Worm (Caenorhabditis elegans): ENCODE results near the gene msrp-4.
"Not testable (repeated sequence)": the region's sequence is repeated elsewhere in the genome, so short reads cannot be mapped to it uniquely, and the experiment has no call there.

msrp-4 gene

ce11 chrII:850567-850966 is 27.9 kb upstream of the msrp-4 start, which contains the start of gene F28A10.5:
F28A10.5 (minus strand) TSS chrII:850667.
- not testable (repeated sequence) for TF ChIP-seq tbx-2, syd-9, pha-2 (tag; optimal IDR thresholded peaks at IDR 0.05)

- TF ChIP-seq ceh-6 (GFP tag; optimal IDR thresholded peaks at IDR 0.05), result no peak
- TF ChIP-seq hlh-30 (tag; optimal IDR thresholded peaks at IDR 0.05; ENCODE audit: insufficient read depth), result peak; percentile 35
- no peak for TF ChIP-seq gmeb-2 (tag; optimal IDR thresholded peaks at IDR 0.05)
- no peak for TF ChIP-seq C38D4.7 (GFP tag; optimal IDR thresholded peaks at IDR 0.05)
- peak; percentile 43 for TF ChIP-seq nfya-1 (tag; optimal IDR thresholded peaks at IDR 0.05)
- no peak for TF ChIP-seq ceh-22 (tag; optimal IDR thresholded peaks at IDR 0.05)
- no peak for TF ChIP-seq ceh-48 (tag; optimal IDR thresholded peaks at IDR 0.05)
- no peak for TF ChIP-seq che-1 (tag; optimal IDR thresholded peaks at IDR 0.05)
- TF ChIP-seq ceh-18 (tag; optimal IDR thresholded peaks at IDR 0.05), result peak; percentile 10
- peak; percentile 81 for TF ChIP-seq unc-55 (GFP tag; optimal IDR thresholded peaks at IDR 0.05)
Observed at ce11 chrII:848519-848918, 25.9 kb upstream of the msrp-4 start, which contains the start of the genes acdh-9 and F28A10.13. acdh-9 (minus strand) TSS chrII:848603. F28A10.13 (plus strand) TSS chrII:848812.

ce11 chrII:845618-846017 is 23.0 kb upstream of the msrp-4 start, which contains the start of gene F28A10.7:
F28A10.7 (minus strand) TSS chrII:845718.
- no peak for TF ChIP-seq rnt-1 (tag; optimal IDR thresholded peaks at IDR 0.05)

- TF ChIP-seq nhr-232 (tag; optimal IDR thresholded peaks at IDR 0.05) (no peak), hlh-15 (tag; optimal IDR thresholded peaks at IDR 0.05) (no peak), hlh-6 (tag; optimal IDR thresholded peaks at IDR 0.05) (no peak), sox-2 (GFP tag; IDR thresholded peaks at IDR 0.05) (no peak), fkh-10 (GFP tag; optimal IDR thresholded peaks at IDR 0.05) (no peak), fkh-6 (tag; optimal IDR thresholded peaks at IDR 0.05) (no peak), zip-5 (tag; optimal IDR thresholded peaks at IDR 0.05) (no peak), pat-9 (tag; optimal IDR thresholded peaks at IDR 0.05) (no peak), tbx-2 (tag; optimal IDR thresholded peaks at IDR 0.05) (no peak), K02D7.2 (tag; optimal IDR thresholded peaks at IDR 0.05) (no peak), ceh-48 (tag; optimal IDR thresholded peaks at IDR 0.05) (no peak), ahr-1 (tag; optimal IDR thresholded peaks at IDR 0.05) (no peak), ama-1 (optimal IDR thresholded peaks at IDR 0.05) (no peak), C38D4.7 (GFP tag; optimal IDR thresholded peaks at IDR 0.05) (no peak), ceh-34 (tag; optimal IDR thresholded peaks at IDR 0.05) (no peak)
Observed at ce11 chrII:843971-844370, 21.3 kb upstream of the msrp-4 start, which contains the start of gene F28A10.4. F28A10.4 (plus strand) TSS chrII:844271.

- TF ChIP-seq nhr-232 (tag; optimal IDR thresholded peaks at IDR 0.05), result no peak
- TF ChIP-seq ceh-48 (tag; optimal IDR thresholded peaks at IDR 0.05), result no peak
- TF ChIP-seq T23F11.4 (GFP tag; optimal IDR thresholded peaks at IDR 0.05), result no peak
- no peak for TF ChIP-seq ceh-18 (tag; optimal IDR thresholded peaks at IDR 0.05)
- TF ChIP-seq elt-2 (tag; optimal IDR thresholded peaks at IDR 0.05), result no peak
- no peak for TF ChIP-seq unc-42 (tag; optimal IDR thresholded peaks at IDR 0.05)
- TF ChIP-seq pha-4 (tag; optimal IDR thresholded peaks at IDR 0.05), result no peak
- TF ChIP-seq rnt-1 (tag; optimal IDR thresholded peaks at IDR 0.05), result no peak
- no peak for TF ChIP-seq gmeb-2 (tag; optimal IDR thresholded peaks at IDR 0.05)
- TF ChIP-seq pha-2 (tag; optimal IDR thresholded peaks at IDR 0.05), result no peak
- no peak for TF ChIP-seq fkh-10 (GFP tag; optimal IDR thresholded peaks at IDR 0.05)
- TF ChIP-seq pax-1 (tag; optimal IDR thresholded peaks at IDR 0.05), result no peak
- TF ChIP-seq sox-2 (GFP tag; IDR thresholded peaks at IDR 0.05), result no peak
- no peak for TF ChIP-seq ceh-2 (tag; optimal IDR thresholded peaks at IDR 0.05)
- TF ChIP-seq hlh-8 (tag; optimal IDR thresholded peaks at IDR 0.05), result no peak
Observed at ce11 chrII:840131-840530, 17.5 kb upstream of the msrp-4 start, which contains the start of gene clc-33. clc-33 (plus strand) TSS chrII:840431.
